Fruit fly (Drosophila melanogaster): Measurements from ENCODE around the gene COX7A.

DNA sequence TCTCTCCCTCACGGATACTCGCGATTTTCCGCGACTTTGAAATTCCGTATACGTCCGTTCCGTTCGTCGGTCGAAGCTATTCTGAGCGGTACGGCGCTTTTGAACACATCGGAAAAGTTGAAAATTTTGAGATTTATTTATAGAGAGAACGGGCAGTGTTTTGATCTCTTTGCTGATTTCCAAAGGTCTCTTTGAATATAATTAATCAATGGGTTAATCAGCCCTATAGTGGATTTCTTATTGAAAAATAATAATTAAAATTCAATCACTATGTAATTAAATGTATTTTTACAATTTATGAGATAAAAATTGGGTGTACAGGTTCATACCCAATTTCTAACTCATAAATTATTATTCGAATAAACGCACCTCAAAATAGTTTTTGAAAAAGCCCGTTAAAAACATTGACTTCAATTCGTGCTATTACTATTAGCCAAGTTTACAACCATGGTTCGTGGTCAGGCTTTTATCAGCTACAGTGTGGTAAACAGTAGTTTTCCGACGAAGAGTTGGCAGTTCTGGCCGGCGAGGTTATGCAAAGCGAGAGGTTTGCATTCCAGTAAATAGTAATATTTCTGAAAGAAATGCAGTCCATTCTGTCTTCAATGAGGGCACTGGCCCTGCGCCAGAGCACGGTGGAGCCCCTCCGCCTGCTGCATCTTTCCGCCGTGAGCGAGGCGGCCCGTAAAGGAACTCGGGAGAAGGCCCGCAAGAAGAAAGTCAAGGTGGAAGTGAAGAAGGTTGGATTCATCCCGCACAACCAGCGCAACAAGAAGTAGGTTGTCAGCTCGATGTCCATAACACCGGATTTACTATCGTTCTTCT is 39.7 kb downstream of the COX7A start, which contains the start of the genes CG9626 and mRpL1:
- no peak for TF ChIP-seq CG8478 (optimal IDR thresholded peaks at IDR 0.05)
- peak; percentile 70 to 78 for TF ChIP-seq CTCF (optimal IDR thresholded peaks at IDR 0.05)
